Worm (Caenorhabditis elegans) whole organism, L4 larva: ENCODE data around the gene unc-86.

Source experiments
- ceh-82 ChIP-seq: sonication (generic microtip); optimal IDR thresholded peaks from 2 replicates; lab custom pipeline; 2017; ENCODE audit warnings: missing biosample characterization, missing genetic modification characterization
- lin-39 ChIP-seq: fragments of 150-350 bp; optimal IDR thresholded peaks from 2 replicates; lab custom pipeline; 2014; ENCODE audit warnings: missing biosample characterization, missing genetic modification reagents, missing genetic modification characterization
- lir-3 ChIP-seq: sonication (generic microtip); optimal IDR thresholded peaks from 2 replicates; lab custom pipeline; 2016; ENCODE audit warnings: mild to moderate bottlenecking, missing genetic modification characterization, missing compliant biosample characterization
- mdl-1 ChIP-seq, 2 experiments: fragments of 150-350 bp in 1 of 2; sonication (generic microtip) in 1 of 2; optimal IDR thresholded peaks; 2 replicates each; lab custom pipeline; 2014 to 2017; ENCODE audit warnings: missing biosample characterization in 2 of 2, missing genetic modification characterization in 2 of 2
- nhr-28 ChIP-seq: fragments of 150-350 bp; optimal IDR thresholded peaks from 2 replicates; lab custom pipeline; 2014; ENCODE audit warnings: missing biosample characterization, missing genetic modification characterization

- TF ChIP-seq lir-3 (tag; lab: Kevin White, UChicago) (no peak), mdl-1 (tag; optimal IDR thresholded peaks at IDR 0.05; lab: Kevin White, UChicago) (no peak), lin-39 (tag; lab: Kevin White, UChicago) (peak; percentile 48), ceh-82 (no peak), nhr-28 (no peak)
Observed at ce11 chrIII:8232634-8233033, 16.5 kb upstream of the unc-86 start, which contains the start of gene henn-1.
